Worm (Caenorhabditis elegans): Measurements from ENCODE around the gene aakb-1.
A peak's percentile ranks its signal among the peaks of the same experiment; 100 is the strongest.

The aakb-1 gene

ce11 chrX:13729724-13730123 is 25.8 kb upstream of the aakb-1 start (continued):
- TF ChIP-seq snpc-1.3 (tag; optimal IDR thresholded peaks at IDR 0.05; ENCODE audit: insufficient read depth) (peak; percentile 23), hmg-1.2 (GFP tag; IDR thresholded peaks at IDR 0.05) (peak; percentile 62), ztf-25 (GFP tag; IDR thresholded peaks at IDR 0.05) (0 out of 2 replicates have a peak, but pooled peaks have one; percentile 8), B0019.2 (GFP tag; conservative IDR thresholded peaks at IDR 0.05) (no peak), snpc-1.1 (tag; optimal IDR thresholded peaks at IDR 0.05; ENCODE audit: insufficient read depth) (peak; percentile 60), ZK185.1 (tag; optimal IDR thresholded peaks at IDR 0.05; ENCODE audit: poor library complexity, severe bottlenecking) (peak; percentile 17), lin-35 (GFP tag; optimal IDR thresholded peaks at IDR 0.05) (peak in 1 of 3 experiments; percentile 16), D2030.7 (GFP tag; IDR thresholded peaks at IDR 0.05) (peak; percentile 67), rpc-1 (optimal IDR thresholded peaks at IDR 0.05) (peak; percentile 50), rpc-1 (tag; optimal IDR thresholded peaks at IDR 0.05) (peak; percentile 80), die-1 (tag; optimal IDR thresholded peaks at IDR 0.05) (peak; percentile 51), ceh-40 (GFP tag; IDR thresholded peaks at IDR 0.05) (0 out of 2 replicates have a peak, but pooled peaks have one; percentile 56), Y56A3A.18 (GFP tag; IDR thresholded peaks at IDR 0.05) (peak; percentile 62; the same call in 1 of the 2 replicates)

- no peak for TF ChIP-seq F23B12.7 (tag; optimal IDR thresholded peaks at IDR 0.05; ENCODE audit: insufficient read depth)
- TF ChIP-seq lin-35 (GFP tag; optimal IDR thresholded peaks at IDR 0.05): peak in 1 of 3 experiments; percentile 39
- peak; percentile 20 for TF ChIP-seq F52B5.7 (tag; optimal IDR thresholded peaks at IDR 0.05)
- peak; percentile 66 for TF ChIP-seq T07F8.4 (tag; optimal IDR thresholded peaks at IDR 0.05)
- no peak for TF ChIP-seq sptf-2 (GFP tag; optimal IDR thresholded peaks at IDR 0.05)
- peak; percentile 81 for TF ChIP-seq D2030.7 (GFP tag; IDR thresholded peaks at IDR 0.05)
- TF ChIP-seq ceh-58 (GFP tag; IDR thresholded peaks at IDR 0.05): 0 out of 2 replicates have a peak, but pooled peaks have one; percentile 40
- TF ChIP-seq chd-7 (tag; optimal IDR thresholded peaks at IDR 0.05): no peak
- TF ChIP-seq ztf-25 (GFP tag; IDR thresholded peaks at IDR 0.05): peak; percentile 94
- peak; percentile 85 for TF ChIP-seq Y56A3A.18 (GFP tag; IDR thresholded peaks at IDR 0.05)
- peak; percentile 2 for TF ChIP-seq ceh-27 (GFP tag; optimal IDR thresholded peaks at IDR 0.05)
- TF ChIP-seq efl-1 (GFP tag; optimal IDR thresholded peaks at IDR 0.05): no peak
- TF ChIP-seq nfyb-1 (GFP tag; IDR thresholded peaks at IDR 0.05): peak; percentile 40
- peak; percentile 84; the same call in 1 of the 2 replicates for TF ChIP-seq cebp-2 (GFP tag; IDR thresholded peaks at IDR 0.05)
- no peak for TF ChIP-seq xnd-1 (tag; optimal IDR thresholded peaks at IDR 0.05)
- peak; percentile 69 for TF ChIP-seq snpc-3.4 (tag; optimal IDR thresholded peaks at IDR 0.05)
- no peak; the same call in 1 of the 2 replicates for TF ChIP-seq hsf-1 (GFP tag; IDR thresholded peaks at IDR 0.05)
- TF ChIP-seq T26A5.8 (tag; optimal IDR thresholded peaks at IDR 0.05): peak; percentile 65
- TF ChIP-seq Y53G8AR.9 (GFP tag; conservative IDR thresholded peaks at IDR 0.05): peak; percentile 72
- TF ChIP-seq ceh-100 (GFP tag; IDR thresholded peaks at IDR 0.05): no peak; the same call in 1 of the 2 replicates
- TF ChIP-seq athp-1 (tag; optimal IDR thresholded peaks at IDR 0.05): peak; percentile 12
- peak; percentile 10 for TF ChIP-seq die-1 (tag; optimal IDR thresholded peaks at IDR 0.05)
- TF ChIP-seq K11D2.4 (GFP tag; IDR thresholded peaks at IDR 0.05): no peak
- TF ChIP-seq B0019.2 (GFP tag; conservative IDR thresholded peaks at IDR 0.05): 0 out of 2 replicates have a peak, but pooled peaks have one; percentile 29
- peak; percentile 49; the same call in 1 of the 2 replicates for TF ChIP-seq hmg-20 (GFP tag; IDR thresholded peaks at IDR 0.05)
- TF ChIP-seq nhr-90 (tag; optimal IDR thresholded peaks at IDR 0.05): peak; percentile 73
- TF ChIP-seq attf-5 (GFP tag; optimal IDR thresholded peaks at IDR 0.05): peak; percentile 50
- TF ChIP-seq repo-1 (tag; optimal IDR thresholded peaks at IDR 0.05): peak; percentile 25
- TF ChIP-seq attf-3 (GFP tag; conservative IDR thresholded peaks at IDR 0.05): no peak
- no peak for TF ChIP-seq Y67H2A.10 (GFP tag; conservative IDR thresholded peaks at IDR 0.05)
- TF ChIP-seq ztf-6 (GFP tag; IDR thresholded peaks at IDR 0.05): no peak
- TF ChIP-seq F39B2.1 (GFP tag; IDR thresholded peaks at IDR 0.05): no peak
- peak; percentile 60 for TF ChIP-seq hmg-1.2 (GFP tag; IDR thresholded peaks at IDR 0.05)
- TF ChIP-seq ztf-26 (tag; optimal IDR thresholded peaks at IDR 0.05): peak; percentile 53
- peak; percentile 66 to 69 for TF ChIP-seq rec-8 (tag; optimal IDR thresholded peaks at IDR 0.05)
- no peak for TF ChIP-seq unc-62 (GFP tag; optimal IDR thresholded peaks at IDR 0.05)
- TF ChIP-seq pbrm-1 (GFP tag; IDR thresholded peaks at IDR 0.05): peak; percentile 87
- TF ChIP-seq nhr-80 (tag; optimal IDR thresholded peaks at IDR 0.05): peak; percentile 13
Observed at ce11 chrX:13730209-13730975, 25.2 kb upstream of the aakb-1 start.
